Fruit fly (Drosophila melanogaster) whole organism, wandering third instar larva: ENCODE measurements around the gene Tmep.

ENCODE experiments used
- CG32264 ChIP-seq: fragments of 200-800 bp; sonication (Bioruptor generic); optimal IDR thresholded peaks from 2 replicates; lab custom pipeline; 2016; ENCODE audit warnings: missing biosample characterization, missing genetic modification characterization
- CG9705 ChIP-seq: fragments of 200-800 bp; sonication (Bioruptor generic); optimal IDR thresholded peaks from 2 replicates; lab custom pipeline; 2018; ENCODE audit warnings: missing biosample characterization, mild to moderate bottlenecking, missing genetic modification characterization
- Dif ChIP-seq: fragments of 200-275, 200-300 bp; sonication (Bioruptor generic); optimal IDR thresholded peaks from 2 replicates; lab custom pipeline; 2018; ENCODE audit warnings: missing biosample characterization, missing genetic modification characterization; ENCODE audit not compliant: partially characterized antibody
- GATAd ChIP-seq: sonication (Bioruptor generic); optimal IDR thresholded peaks from 2 replicates; lab custom pipeline; 2016; ENCODE audit warnings: missing biosample characterization, missing genetic modification characterization
- HLH106 ChIP-seq: fragments of 200-800 bp; optimal IDR thresholded peaks from 3 replicates; lab custom pipeline; 2019; ENCODE audit warnings: missing biosample characterization, mild to moderate bottlenecking, missing genetic modification characterization, moderate library complexity
- Hr83 ChIP-seq: fragments of 200-300 bp; sonication (Bioruptor generic); optimal IDR thresholded peaks from 2 replicates; lab custom pipeline; 2016; ENCODE audit warnings: missing biosample characterization, mild to moderate bottlenecking, missing genetic modification characterization, moderate library complexity; ENCODE audit not compliant: poor library complexity, severe bottlenecking
- Jra ChIP-seq: sonication (Bioruptor generic); optimal IDR thresholded peaks from 2 replicates; lab custom pipeline; 2016; ENCODE audit warnings: missing biosample characterization, missing genetic modification characterization
- Mio ChIP-seq: sonication (Bioruptor generic); optimal IDR thresholded peaks from 2 replicates; lab custom pipeline; 2016; ENCODE audit warnings: missing biosample characterization, missing genetic modification characterization
- Myc ChIP-seq: fragments of >200 bp; optimal IDR thresholded peaks from 2 replicates; lab custom pipeline; 2017
- N ChIP-seq: fragments of >200 bp; optimal IDR thresholded peaks from 2 replicates; lab custom pipeline; 2018; ENCODE audit warnings: missing biosample characterization, missing external identifiers, missing genetic modification characterization
- OdsH ChIP-seq: fragments of 200-800 bp; sonication (Bioruptor generic); optimal IDR thresholded peaks from 2 replicates; lab custom pipeline; 2016; ENCODE audit warnings: missing biosample characterization, mild to moderate bottlenecking, missing genetic modification characterization
- Rel ChIP-seq, 2 experiments: fragments of 200-800 bp; sonication (Bioruptor generic) in 1 of 2; optimal IDR thresholded peaks; 2 replicates in 1 of 2; 3 replicates in 1 of 2; lab custom pipeline; 2016 to 2019; ENCODE audit warnings: mild to moderate bottlenecking in 2 of 2, missing biosample characterization in 2 of 2, missing genetic modification characterization in 2 of 2, moderate library complexity in 1 of 2
- Sp1 ChIP-seq: fragments of 200-800 bp; sonication (Bioruptor generic); optimal IDR thresholded peaks from 3 replicates; lab custom pipeline; 2019; ENCODE audit warnings: missing biosample characterization, mild to moderate bottlenecking, missing genetic modification characterization, moderate library complexity
- Vsx2 ChIP-seq: fragments of 200-300, 225-300 bp; sonication (Bioruptor generic); optimal IDR thresholded peaks from 2 replicates; lab custom pipeline; 2018; ENCODE audit warnings: missing biosample characterization, missing genetic modification characterization; ENCODE audit not compliant: partially characterized antibody
- br ChIP-seq: fragments of 200-800 bp; sonication (Bioruptor generic); optimal IDR thresholded peaks from 2 replicates; lab custom pipeline; 2016; ENCODE audit warnings: missing biosample characterization, missing genetic modification characterization
- brk ChIP-seq: fragments of 200-800 bp; sonication (Bioruptor generic); optimal IDR thresholded peaks from 2 replicates; lab custom pipeline; 2016; ENCODE audit warnings: missing biosample characterization, mild to moderate bottlenecking, missing genetic modification characterization
- dl ChIP-seq, 2 experiments: fragments of 175-275, 200-275 bp in 1 of 2; fragments of 200-275 bp in 1 of 2; sonication (Bioruptor generic); optimal IDR thresholded peaks; lab custom pipeline; 2018; ENCODE audit warnings: mild to moderate bottlenecking in 2 of 2, missing biosample characterization in 2 of 2, missing genetic modification characterization in 2 of 2, moderate library complexity in 2 of 2; ENCODE audit not compliant: partially characterized antibody in 2 of 2, insufficient read depth in 1 of 2
- dmrt93B ChIP-seq: fragments of 200-800 bp; sonication (Bioruptor generic); optimal IDR thresholded peaks from 2 replicates; lab custom pipeline; 2018; ENCODE audit warnings: missing biosample characterization, mild to moderate bottlenecking, missing genetic modification characterization
- dsf ChIP-seq: sonication (Bioruptor generic); optimal IDR thresholded peaks from 2 replicates; lab custom pipeline; 2016; ENCODE audit warnings: missing biosample characterization, missing genetic modification characterization, borderline replicate concordance
- ey ChIP-seq: fragments of 200-800 bp; sonication (Bioruptor generic); optimal IDR thresholded peaks from 2 replicates; lab custom pipeline; 2016; ENCODE audit warnings: missing biosample characterization, missing genetic modification characterization
- foxo ChIP-seq, 2 experiments: fragments of 200-800 bp; sonication (Bioruptor generic); optimal IDR thresholded peaks; 2 replicates in 1 of 2; 3 replicates in 1 of 2; lab custom pipeline; 2016 to 2017; ENCODE audit warnings: missing biosample characterization in 2 of 2, missing genetic modification characterization in 2 of 2
- fru ChIP-seq: fragments of 200-800 bp; sonication (Bioruptor generic); optimal IDR thresholded peaks from 3 replicates; lab custom pipeline; 2016; ENCODE audit warnings: missing biosample characterization, mild to moderate bottlenecking, missing genetic modification characterization
- h ChIP-seq: fragments of 200-800 bp; sonication (Bioruptor generic); optimal IDR thresholded peaks from 3 replicates; lab custom pipeline; 2016; ENCODE audit warnings: missing biosample characterization, mild to moderate bottlenecking, missing genetic modification characterization
- jim ChIP-seq: fragments of 175-275, 200-325 bp; sonication (Bioruptor generic); optimal IDR thresholded peaks from 2 replicates; lab custom pipeline; 2016; ENCODE audit warnings: missing biosample characterization, mild to moderate bottlenecking, missing genetic modification characterization
- psq ChIP-seq: fragments of 200-800 bp; sonication (Bioruptor generic); optimal IDR thresholded peaks from 3 replicates; lab custom pipeline; 2017; ENCODE audit warnings: missing biosample characterization, mild to moderate bottlenecking, missing genetic modification characterization, moderate library complexity
- rgr ChIP-seq: fragments of 200-800 bp; sonication (Bioruptor generic); optimal IDR thresholded peaks from 3 replicates; lab custom pipeline; 2016; ENCODE audit warnings: missing biosample characterization, mild to moderate bottlenecking, missing genetic modification characterization
- sage ChIP-seq: fragments of 200-800 bp; sonication (Bioruptor generic); optimal IDR thresholded peaks from 2 replicates; lab custom pipeline; 2016; ENCODE audit warnings: missing biosample characterization, mild to moderate bottlenecking, missing genetic modification characterization
- sv ChIP-seq: fragments of 200-800 bp; sonication (Bioruptor generic); optimal IDR thresholded peaks from 3 replicates; lab custom pipeline; 2016; ENCODE audit warnings: missing biosample characterization, missing genetic modification characterization
- tai ChIP-seq: sonication (Bioruptor generic); optimal IDR thresholded peaks from 2 replicates; lab custom pipeline; 2016; ENCODE audit warnings: missing biosample characterization, missing genetic modification characterization
- usp ChIP-seq: fragments of >200 bp; optimal IDR thresholded peaks from 2 replicates; lab custom pipeline; 2017; ENCODE audit warnings: missing biosample characterization, missing genetic modification characterization
- woc ChIP-seq: sonication (Bioruptor generic); optimal IDR thresholded peaks from 2 replicates; lab custom pipeline; 2016; ENCODE audit warnings: missing biosample characterization, mild to moderate bottlenecking, missing genetic modification characterization

Tmep gene

dm6 chr3L:1569162-1569965 is at the start of gene Tmep:
Gene Tmep, plus strand, starts transcription at chr3L:1569181.
- TF ChIP-seq Rel (GFP tag; optimal IDR thresholded peaks at IDR 0.05; lab: Kevin White, UChicago) (no peak), Rel (tag; optimal IDR thresholded peaks at IDR 0.05; lab: Kevin White, UChicago) (peak; percentile 85), Myc (lab: Kevin White, UChicago) (peak; percentile 15), Mio (GFP tag; lab: Kevin White, UChicago) (no peak), Hr83 (GFP tag; lab: Kevin White, UChicago) (peak; percentile 19), dsf (GFP tag; lab: Kevin White, UChicago) (no peak), fru (peak; percentile 7), Sp1 (GFP tag; lab: Kevin White, UChicago) (peak; percentile 22), OdsH (peak; percentile 30)
- TF ChIP-seq, all 38 proteins: peak for 6

dm6 chr3L:1531159-1531558 is 37.8 kb upstream of the Tmep start, which contains the start of gene Ir62a:
Gene Ir62a, minus strand, starts transcription at chr3L:1531259.
- TF ChIP-seq CG32264, result no peak
- TF ChIP-seq OdsH, result no peak
- no peak for TF ChIP-seq jim (GFP tag; lab: Kevin White, UChicago)
- no peak for TF ChIP-seq CG9705 (GFP tag; lab: Kevin White, UChicago)
- no peak for TF ChIP-seq dl (GFP tag; optimal IDR thresholded peaks at IDR 0.05; lab: Kevin White, UChicago; ENCODE audit: insufficient read depth in 1 of 2, partially characterized antibody in 2 of 2)
- TF ChIP-seq N (GFP tag; lab: Kevin White, UChicago), result no peak
- no peak for TF ChIP-seq GATAd
- TF ChIP-seq usp (GFP tag; lab: Kevin White, UChicago), result no peak
- no peak for TF ChIP-seq rgr (GFP tag; lab: Kevin White, UChicago)
- TF ChIP-seq HLH106 (tag; lab: Kevin White, UChicago), result no peak
- TF ChIP-seq woc, result no peak
- no peak for TF ChIP-seq dmrt93B (GFP tag; lab: Kevin White, UChicago)
- TF ChIP-seq tai, result no peak
- TF ChIP-seq Vsx2, result no peak
- no peak for TF ChIP-seq psq (GFP tag; lab: Kevin White, UChicago)
- TF ChIP-seq brk (GFP tag; lab: Kevin White, UChicago), result no peak

dm6 chr3L:1533699-1534431 is 35.1 kb upstream of the Tmep start, which contains the start of gene Iml1:
Gene Iml1, minus strand, starts transcription at chr3L:1534034.
- peak; percentile 5 for TF ChIP-seq OdsH
- no peak for TF ChIP-seq Myc (lab: Kevin White, UChicago)
- TF ChIP-seq HLH106 (tag; lab: Kevin White, UChicago), result peak; percentile 49
- peak; percentile 88 for TF ChIP-seq psq (GFP tag; lab: Kevin White, UChicago)
- no peak for TF ChIP-seq Jra (GFP tag; lab: Kevin White, UChicago)

- TF ChIP-seq ey (GFP tag; lab: Kevin White, UChicago) (peak; percentile 48), sage (no peak), CG9705 (GFP tag; lab: Kevin White, UChicago) (peak; percentile 67), HLH106 (tag; lab: Kevin White, UChicago) (peak; percentile 65), psq (GFP tag; lab: Kevin White, UChicago) (peak; percentile 55), dsf (GFP tag; lab: Kevin White, UChicago) (no peak), Rel (GFP tag; optimal IDR thresholded peaks at IDR 0.05; lab: Kevin White, UChicago) (no peak), Rel (tag; optimal IDR thresholded peaks at IDR 0.05; lab: Kevin White, UChicago) (peak; percentile 63), OdsH (peak; percentile 42), sv (GFP tag; lab: Kevin White, UChicago) (peak; percentile 46), CG32264 (peak; percentile 23), br (GFP tag; lab: Kevin White, UChicago) (peak; percentile 66), Dif (GFP tag; lab: Kevin White, UChicago) (no peak), Vsx2 (no peak), dmrt93B (GFP tag; lab: Kevin White, UChicago) (no peak), tai (no peak), rgr (GFP tag; lab: Kevin White, UChicago) (peak; percentile 48), h (GFP tag; lab: Kevin White, UChicago) (peak; percentile 80), fru (peak; percentile 60), Sp1 (GFP tag; lab: Kevin White, UChicago) (peak; percentile 64), Hr83 (GFP tag; lab: Kevin White, UChicago) (peak; percentile 60), foxo (GFP tag; optimal IDR thresholded peaks at IDR 0.05; lab: Kevin White, UChicago) (peak in 1 of 2 experiments; percentile 66)
These were observed 32.3 kb upstream of the Tmep start, which contains the start of the genes CG12091 and pns for dm6 chr3L:1536487-1537337. Gene CG12091, minus strand, starts transcription at chr3L:1536835. Gene pns, plus strand, starts transcription at chr3L:1537137.
